Worm (Caenorhabditis elegans) whole organism, young adult: ENCODE measurements around the gene taf-11.3.

Experiments used
- B0019.2 ChIP-seq: fragments of 200-800 bp; sonication (Bioruptor generic); conservative IDR thresholded peaks from 2 replicates; pipeline ENCODE4 v1.3.6; 2022; ENCODE audit warnings: missing genetic modification reagents, missing genetic modification characterization, missing compliant biosample characterization
- B0261.1 ChIP-seq: sonication (generic microtip); optimal IDR thresholded peaks from 2 replicates; lab custom pipeline; 2016; ENCODE audit warnings: mild to moderate bottlenecking, missing genetic modification characterization, moderate library complexity, missing compliant biosample characterization
- B0336.3 ChIP-seq: fragments of 200-800 bp; sonication (Bioruptor generic); IDR thresholded peaks from 2 replicates; pipeline ENCODE4 v1.3.6; 2022; ENCODE audit warnings: missing genetic modification characterization, missing compliant biosample characterization
- D2030.7 ChIP-seq: fragments of 200-800 bp; sonication (Bioruptor generic); IDR thresholded peaks from 2 replicates; pipeline ENCODE4 v1.3.6; 2022; ENCODE audit warnings: missing genetic modification reagents, missing genetic modification characterization, missing compliant biosample characterization
- F10E7.11 ChIP-seq: sonication (generic microtip); optimal IDR thresholded peaks from 2 replicates; lab custom pipeline; 2017; ENCODE audit warnings: mild to moderate bottlenecking, missing genetic modification characterization, moderate library complexity, missing compliant biosample characterization
- F33H1.4 ChIP-seq: fragments of 200-800 bp; sonication (Bioruptor generic); IDR thresholded peaks from 2 replicates; pipeline ENCODE4 v1.3.6; 2022; ENCODE audit warnings: missing genetic modification reagents, missing genetic modification characterization, missing compliant biosample characterization
- F39B2.1 ChIP-seq: fragments of 200-800 bp; sonication (Bioruptor generic); IDR thresholded peaks from 2 replicates; pipeline ENCODE4 v1.3.6; 2022; ENCODE audit warnings: missing genetic modification reagents, missing genetic modification characterization, missing compliant biosample characterization
- F52B5.7 ChIP-seq: sonication (generic microtip); optimal IDR thresholded peaks from 2 replicates; lab custom pipeline; 2016; ENCODE audit warnings: mild to moderate bottlenecking, missing genetic modification characterization, missing compliant biosample characterization
- K11D2.4 ChIP-seq: fragments of 200-800 bp; sonication (Bioruptor generic); IDR thresholded peaks from 2 replicates; pipeline ENCODE4 v1.3.6; 2022; ENCODE audit warnings: missing genetic modification reagents, missing genetic modification characterization, missing compliant biosample characterization
- K12H6.12 ChIP-seq: fragments of 200-800 bp; sonication (Bioruptor generic); optimal IDR thresholded peaks from 2 replicates; lab custom pipeline; 2018; ENCODE audit warnings: mild to moderate bottlenecking, missing genetic modification characterization, missing compliant biosample characterization
- T07F8.4 ChIP-seq: sonication (generic microtip); optimal IDR thresholded peaks from 2 replicates; lab custom pipeline; 2016; ENCODE audit warnings: mild to moderate bottlenecking, missing genetic modification characterization, moderate library complexity, missing compliant biosample characterization
- T26A5.8 ChIP-seq: sonication (generic microtip); optimal IDR thresholded peaks from 2 replicates; lab custom pipeline; 2016; ENCODE audit warnings: missing genetic modification characterization, missing compliant biosample characterization
- Y95B8A.8 ChIP-seq: fragments of 200-800 bp; sonication (Bioruptor generic); IDR thresholded peaks from 2 replicates; pipeline ENCODE4 v1.3.6; 2022; ENCODE audit warnings: missing genetic modification reagents, missing genetic modification characterization, missing compliant biosample characterization
- attf-5 ChIP-seq: fragments of 200-800 bp; sonication (Bioruptor generic); optimal IDR thresholded peaks from 2 replicates; lab custom pipeline; 2018; ENCODE audit warnings: mild to moderate bottlenecking, missing genetic modification characterization, missing compliant biosample characterization
- attf-6 ChIP-seq: fragments of 200-800 bp; sonication (Bioruptor generic); IDR thresholded peaks from 2 replicates; pipeline ENCODE4 v1.3.6; 2022; ENCODE audit warnings: missing genetic modification reagents, missing genetic modification characterization, missing compliant biosample characterization
- bed-2 ChIP-seq: fragments of 200-800 bp; sonication (Bioruptor generic); IDR thresholded peaks from 2 replicates; pipeline ENCODE4 v1.3.6; 2022; ENCODE audit warnings: missing genetic modification reagents, missing genetic modification characterization, missing compliant biosample characterization
- ceh-27 ChIP-seq: fragments of 200-800 bp; sonication (Bioruptor generic); optimal IDR thresholded peaks from 2 replicates; lab custom pipeline; 2018; ENCODE audit warnings: mild to moderate bottlenecking, missing genetic modification characterization, moderate library complexity, missing compliant biosample characterization
- ceh-40 ChIP-seq: fragments of 200-800 bp; sonication (Bioruptor generic); IDR thresholded peaks from 2 replicates; pipeline ENCODE4 v1.3.6; 2022; ENCODE audit warnings: missing genetic modification characterization, missing compliant biosample characterization
- ceh-79 ChIP-seq: sonication (generic microtip); optimal IDR thresholded peaks from 2 replicates; lab custom pipeline; 2017; ENCODE audit warnings: mild to moderate bottlenecking, missing genetic modification characterization, missing compliant biosample characterization
- die-1 ChIP-seq: sonication (generic microtip); optimal IDR thresholded peaks from 2 replicates; lab custom pipeline; 2016; ENCODE audit warnings: missing genotype, mild to moderate bottlenecking, missing genetic modification characterization, missing compliant biosample characterization
- egl-18 ChIP-seq: fragments of 200-800 bp; sonication (Bioruptor generic); IDR thresholded peaks from 2 replicates; pipeline ENCODE4 v1.3.6; 2022; ENCODE audit warnings: missing genetic modification reagents, missing genetic modification characterization, missing compliant biosample characterization
- ets-4 ChIP-seq: fragments of 200-800 bp; sonication (Bioruptor generic); optimal IDR thresholded peaks from 2 replicates; lab custom pipeline; 2018; ENCODE audit warnings: mild to moderate bottlenecking, missing genetic modification characterization, missing compliant biosample characterization
- fkh-3 ChIP-seq: sonication (generic microtip); optimal IDR thresholded peaks from 2 replicates; lab custom pipeline; 2016; ENCODE audit warnings: mild to moderate bottlenecking, missing genetic modification characterization, missing compliant biosample characterization
- gei-17 ChIP-seq: fragments of 200-800 bp; sonication (Bioruptor generic); optimal IDR thresholded peaks from 2 replicates; lab custom pipeline; 2018; ENCODE audit warnings: mild to moderate bottlenecking, missing genetic modification characterization, missing compliant biosample characterization
- hlh-26 ChIP-seq: fragments of 200-800 bp; sonication (Bioruptor generic); conservative IDR thresholded peaks from 2 replicates; pipeline ENCODE4 v1.3.6; 2022; ENCODE audit warnings: missing genetic modification reagents, missing genetic modification characterization, missing compliant biosample characterization
- hmg-20 ChIP-seq: fragments of 200-800 bp; sonication (Bioruptor generic); IDR thresholded peaks from 2 replicates; pipeline ENCODE4 v1.3.6; 2022; ENCODE audit warnings: missing genetic modification reagents, missing genetic modification characterization, missing compliant biosample characterization
- hrde-1 ChIP-seq: sonication (generic microtip); optimal IDR thresholded peaks from 2 replicates; lab custom pipeline; 2016; ENCODE audit warnings: missing genetic modification characterization, mild to moderate bottlenecking, missing compliant biosample characterization, moderate library complexity, missing genotype, missing genetic modification reagents, borderline replicate concordance
- let-526 ChIP-seq: fragments of 200-800 bp; sonication (Bioruptor generic); IDR thresholded peaks from 2 replicates; pipeline ENCODE4 v1.3.6; 2022; ENCODE audit warnings: missing genetic modification reagents, missing genetic modification characterization, missing compliant biosample characterization
- lin-26 ChIP-seq: fragments of 200-800 bp; sonication (Bioruptor generic); IDR thresholded peaks from 2 replicates; pipeline ENCODE4 v1.3.6; 2022; ENCODE audit warnings: missing genetic modification reagents, missing genetic modification characterization, missing compliant biosample characterization
- lin-35 ChIP-seq, 3 experiments: fragments of 150-350 bp in 2 of 3; sonication (generic microtip) in 1 of 3; optimal IDR thresholded peaks; 2 replicates each; lab custom pipeline; 2014 to 2018; ENCODE audit warnings: missing biosample characterization in 3 of 3, missing genetic modification characterization in 3 of 3, missing genetic modification reagents in 3 of 3
- lsy-27 ChIP-seq: sonication (generic microtip); optimal IDR thresholded peaks from 2 replicates; lab custom pipeline; 2017; ENCODE audit warnings: missing genetic modification characterization, mild to moderate bottlenecking, missing compliant biosample characterization, antibody characterized with exemption, missing genotype, borderline replicate concordance; ENCODE audit not compliant: insufficient read depth
- madf-10 ChIP-seq: sonication (generic microtip); optimal IDR thresholded peaks from 2 replicates; lab custom pipeline; 2016; ENCODE audit warnings: mild to moderate bottlenecking, missing genetic modification characterization, missing compliant biosample characterization
- madf-6 ChIP-seq: fragments of 200-800 bp; sonication (Bioruptor generic); IDR thresholded peaks from 2 replicates; pipeline ENCODE4 v1.3.6; 2022; ENCODE audit warnings: missing genetic modification reagents, missing genetic modification characterization, missing compliant biosample characterization
- mcd-1 ChIP-seq: fragments of 200-800 bp; sonication (Bioruptor generic); IDR thresholded peaks from 2 replicates; pipeline ENCODE4 v1.3.6; 2022; ENCODE audit warnings: missing genetic modification reagents, missing genetic modification characterization, missing compliant biosample characterization
- mel-28 ChIP-seq: sonication (generic microtip); optimal IDR thresholded peaks from 2 replicates; lab custom pipeline; 2016; ENCODE audit warnings: borderline replicate concordance, mild to moderate bottlenecking, missing genetic modification characterization, missing compliant biosample characterization
- nfya-1 ChIP-seq: sonication (generic microtip); optimal IDR thresholded peaks from 2 replicates; lab custom pipeline; 2017; ENCODE audit warnings: antibody characterized with exemption, missing compliant biosample characterization, missing genetic modification characterization, borderline replicate concordance; ENCODE audit not compliant: insufficient read depth
- nhr-179 ChIP-seq: sonication (generic microtip); optimal IDR thresholded peaks from 2 replicates; lab custom pipeline; 2016; ENCODE audit warnings: mild to moderate bottlenecking, missing genetic modification characterization, missing compliant biosample characterization
- repo-1 ChIP-seq: sonication (generic microtip); optimal IDR thresholded peaks from 2 replicates; lab custom pipeline; 2017; ENCODE audit warnings: mild to moderate bottlenecking, missing genetic modification characterization, missing compliant biosample characterization
- rpc-1 ChIP-seq, 2 experiments: fragments of 150-350 bp in 1 of 2; sonication (generic microtip) in 1 of 2; optimal IDR thresholded peaks; 2 replicates each; lab custom pipeline; 2014 to 2018; ENCODE audit warnings: missing biosample characterization in 1 of 2, missing genetic modification characterization in 1 of 2, missing genetic modification reagents in 1 of 2, missing genotype in 1 of 2
- snpc-4 ChIP-seq, 5 experiments: fragments of 150-350 bp in 1 of 5; sonication (generic microtip) in 4 of 5; optimal IDR thresholded peaks; 2 replicates each; lab custom pipeline; 2014 to 2018; ENCODE audit warnings: missing genetic modification characterization in 5 of 5, missing biosample characterization in 3 of 5, antibody characterized with exemption in 2 of 5, mild to moderate bottlenecking in 2 of 5, missing compliant biosample characterization in 2 of 5, missing genotype in 2 of 5, moderate library complexity in 2 of 5, missing genetic modification reagents in 1 of 5
- unc-130 ChIP-seq: sonication (generic microtip); optimal IDR thresholded peaks from 2 replicates; lab custom pipeline; 2016; ENCODE audit warnings: missing genetic modification reagents, missing genetic modification characterization, missing compliant biosample characterization
- xnd-1 ChIP-seq: sonication (generic microtip); optimal IDR thresholded peaks from 2 replicates; lab custom pipeline; 2016; ENCODE audit warnings: missing genotype, missing genetic modification reagents, missing genetic modification characterization, missing compliant biosample characterization
- zfh-2 ChIP-seq: fragments of 200-800 bp; sonication (Bioruptor generic); conservative IDR thresholded peaks from 2 replicates; pipeline ENCODE4 v1.3.6; 2022; ENCODE audit warnings: missing genetic modification reagents, missing genetic modification characterization, missing compliant biosample characterization
- ztf-25 ChIP-seq: fragments of 200-800 bp; sonication (Bioruptor generic); IDR thresholded peaks from 2 replicates; pipeline ENCODE4 v1.3.6; 2022; ENCODE audit warnings: missing genetic modification reagents, missing genetic modification characterization, missing compliant biosample characterization
- ztf-3 ChIP-seq: fragments of 200-800 bp; sonication (Bioruptor generic); optimal IDR thresholded peaks from 2 replicates; lab custom pipeline; 2018; ENCODE audit warnings: mild to moderate bottlenecking, missing genetic modification characterization, missing compliant biosample characterization

taf-11.3 gene

ce11 chrIII:10538757-10539213 is 33.7 kb upstream of the taf-11.3 start, which contains the start of gene nlp-68:
Gene nlp-68 (minus strand): TSS chrIII:10539163.
- TF ChIP-seq zfh-2 (GFP tag; lab: Robert Waterston, UW) (peak; percentile 61; the same call in 1 of the 2 replicates), F10E7.11 (tag; lab: Kevin White, UChicago) (no peak), ceh-79 (tag; lab: Kevin White, UChicago) (no peak), lin-35 (GFP tag; optimal IDR thresholded peaks at IDR 0.05; lab: Kevin White, UChicago) (no peak)
- TF ChIP-seq, all 124 proteins: peak for 1

ce11 chrIII:10537558-10537957 is 32.5 kb upstream of the taf-11.3 start:
- no peak for TF ChIP-seq unc-130 (GFP tag; lab: Kevin White, UChicago)
- TF ChIP-seq mel-28 (tag; lab: Kevin White, UChicago), result no peak
- no peak for TF ChIP-seq hmg-20
- TF ChIP-seq die-1 (tag; lab: Kevin White, UChicago), result no peak
- no peak for TF ChIP-seq D2030.7 (GFP tag; lab: Robert Waterston, UW)
- no peak for TF ChIP-seq ets-4 (GFP tag; lab: Kevin White, UChicago)
- TF ChIP-seq T07F8.4 (tag; lab: Kevin White, UChicago), result no peak
- peak; percentile 55 for TF ChIP-seq repo-1 (tag; lab: Kevin White, UChicago)
- no peak for TF ChIP-seq F39B2.1 (GFP tag; lab: Robert Waterston, UW)
- TF ChIP-seq ztf-3 (GFP tag; lab: Kevin White, UChicago), result no peak
- TF ChIP-seq fkh-3, result no peak
- no peak for TF ChIP-seq hlh-26 (GFP tag; lab: Robert Waterston, UW)
- TF ChIP-seq madf-10 (tag; lab: Kevin White, UChicago), result no peak
- TF ChIP-seq B0261.1, result no peak
- TF ChIP-seq Y95B8A.8 (GFP tag; lab: Robert Waterston, UW), result no peak
- TF ChIP-seq xnd-1 (tag; lab: Kevin White, UChicago), result no peak
- no peak for TF ChIP-seq attf-6 (GFP tag; lab: Robert Waterston, UW)
- no peak for TF ChIP-seq K11D2.4 (GFP tag; lab: Robert Waterston, UW)
- TF ChIP-seq ceh-27 (GFP tag; lab: Kevin White, UChicago), result no peak
- no peak for TF ChIP-seq madf-6
- no peak for TF ChIP-seq gei-17 (GFP tag; lab: Kevin White, UChicago)
- TF ChIP-seq rpc-1 (optimal IDR thresholded peaks at IDR 0.05; lab: Kevin White, UChicago), result no peak
- TF ChIP-seq rpc-1 (tag; optimal IDR thresholded peaks at IDR 0.05; lab: Kevin White, UChicago), result no peak
- no peak for TF ChIP-seq nhr-179 (tag; lab: Kevin White, UChicago)
- TF ChIP-seq lin-26 (GFP tag; lab: Robert Waterston, UW), result 0 out of 2 replicates have a peak, but pooled peaks have one; percentile 21
- no peak for TF ChIP-seq F10E7.11 (tag; lab: Kevin White, UChicago)
- no peak for TF ChIP-seq F33H1.4 (GFP tag; lab: Robert Waterston, UW)
- no peak for TF ChIP-seq egl-18
- no peak for TF ChIP-seq K12H6.12
- TF ChIP-seq snpc-4 (GFP tag; optimal IDR thresholded peaks at IDR 0.05; lab: Kevin White, UChicago), result no peak
- peak in 3 of 4 experiments; percentile 26 to 65 (median 47) for TF ChIP-seq snpc-4 (tag; optimal IDR thresholded peaks at IDR 0.05; lab: Kevin White, UChicago)
- no peak for TF ChIP-seq ceh-40
- no peak for TF ChIP-seq bed-2 (GFP tag; lab: Robert Waterston, UW)
- TF ChIP-seq B0019.2 (GFP tag; lab: Robert Waterston, UW), result no peak
- no peak for TF ChIP-seq T26A5.8 (tag; lab: Kevin White, UChicago)
- 0 out of 2 replicates have a peak, but pooled peaks have one; percentile 33 for TF ChIP-seq let-526 (GFP tag; lab: Robert Waterston, UW)
- TF ChIP-seq mcd-1 (GFP tag; lab: Robert Waterston, UW), result peak; percentile 36; the same call in 1 of the 2 replicates
- TF ChIP-seq B0336.3 (GFP tag; lab: Robert Waterston, UW), result 0 out of 2 replicates have a peak, but pooled peaks have one; percentile 19
- no peak for TF ChIP-seq attf-5
- TF ChIP-seq ztf-25 (GFP tag; lab: Robert Waterston, UW), result no peak
- TF ChIP-seq F52B5.7 (tag; lab: Kevin White, UChicago), result no peak
- no peak for TF ChIP-seq hrde-1 (tag; lab: Kevin White, UChicago)
- TF ChIP-seq nfya-1 (tag; lab: Kevin White, UChicago), result no peak
- no peak for TF ChIP-seq lsy-27 (tag; lab: Kevin White, UChicago)
